Worm (Caenorhabditis elegans) whole organism, L3 larva: ENCODE data around the gene casy-1.

ENCODE experiments used
- ceh-16 ChIP-seq: sonication (generic microtip); optimal IDR thresholded peaks from 2 replicates; lab custom pipeline; 2017; ENCODE audit warnings: missing biosample characterization, missing genetic modification characterization
- fkh-10 ChIP-seq: sonication (generic microtip); optimal IDR thresholded peaks from 2 replicates; lab custom pipeline; 2017; ENCODE audit warnings: missing biosample characterization, missing genetic modification reagents, missing genetic modification characterization
- fos-1 ChIP-seq: fragments of 150-350 bp; optimal IDR thresholded peaks from 2 replicates; lab custom pipeline; 2014; ENCODE audit warnings: missing biosample characterization, missing genetic modification characterization
- nhr-11 ChIP-seq: fragments of 150-350 bp; optimal IDR thresholded peaks from 2 replicates; lab custom pipeline; 2014; ENCODE audit warnings: missing biosample characterization, missing genetic modification characterization

ce11 chrII:5933962-5934422, 22.5 kb downstream of the casy-1 start:
- TF ChIP-seq nhr-11 (tag; lab: Kevin White, UChicago) (no peak), fkh-10 (GFP tag; lab: Kevin White, UChicago) (no peak), ceh-16 (no peak), fos-1 (tag; lab: Kevin White, UChicago) (no peak)
